Worm (Caenorhabditis elegans) whole organism, mixed stage, embryonic: Measurements from ENCODE around the gene his-38.

Experiments used
- M03D4.4 ChIP-seq: sonication (generic microtip); optimal IDR thresholded peaks from 2 replicates; lab custom pipeline; 2017; ENCODE audit warnings: mild to moderate bottlenecking, missing genetic modification characterization, missing compliant biosample characterization
- bed-3 ChIP-seq: fragments of 200-800 bp; sonication (Bioruptor generic); optimal IDR thresholded peaks from 3 replicates; lab custom pipeline; 2018; ENCODE audit warnings: mild to moderate bottlenecking, missing genetic modification characterization, moderate library complexity, missing compliant biosample characterization
- blmp-1 ChIP-seq: fragments of 150-350 bp; optimal IDR thresholded peaks from 2 replicates; lab custom pipeline; 2014; ENCODE audit warnings: missing biosample characterization, missing genetic modification characterization
- ceh-39 ChIP-seq: fragments of 150-350 bp; optimal IDR thresholded peaks from 2 replicates; lab custom pipeline; 2014; ENCODE audit warnings: missing biosample characterization, missing genetic modification characterization
- ceh-43 ChIP-seq: fragments of 200-800 bp; sonication (Bioruptor generic); optimal IDR thresholded peaks from 2 replicates; lab custom pipeline; 2018; ENCODE audit warnings: mild to moderate bottlenecking, missing genetic modification characterization, moderate library complexity, missing compliant biosample characterization
- ceh-83 ChIP-seq: fragments of 200-800 bp; sonication (Bioruptor generic); optimal IDR thresholded peaks from 2 replicates; lab custom pipeline; 2018; ENCODE audit warnings: mild to moderate bottlenecking, missing genetic modification characterization, missing compliant biosample characterization
- ces-1 ChIP-seq: fragments of 150-350 bp; optimal IDR thresholded peaks from 2 replicates; lab custom pipeline; 2014; ENCODE audit warnings: missing biosample characterization, missing genetic modification reagents, missing genetic modification characterization
- cnd-1 ChIP-seq: fragments of 200-800 bp; sonication (Bioruptor generic); optimal IDR thresholded peaks from 2 replicates; lab custom pipeline; 2018; ENCODE audit warnings: mild to moderate bottlenecking, missing genetic modification characterization, missing compliant biosample characterization
- drap-1 ChIP-seq: fragments of 200-800 bp; sonication (Bioruptor generic); optimal IDR thresholded peaks from 3 replicates; lab custom pipeline; 2018; ENCODE audit warnings: mild to moderate bottlenecking, missing genetic modification characterization, missing compliant biosample characterization
- elt-1 ChIP-seq: sonication (generic microtip); optimal IDR thresholded peaks from 2 replicates; lab custom pipeline; 2017; ENCODE audit warnings: missing genetic modification characterization, mild to moderate bottlenecking, missing compliant biosample characterization, antibody characterized with exemption, moderate library complexity, borderline replicate concordance; ENCODE audit not compliant: insufficient read depth
- elt-3 ChIP-seq: fragments of 150-350 bp; optimal IDR thresholded peaks from 2 replicates; lab custom pipeline; 2014; ENCODE audit warnings: missing biosample characterization, missing genetic modification characterization
- flh-1 ChIP-seq: fragments of 200-800 bp; sonication (Bioruptor generic); optimal IDR thresholded peaks from 2 replicates; lab custom pipeline; 2018; ENCODE audit warnings: mild to moderate bottlenecking, missing genetic modification characterization, moderate library complexity, missing compliant biosample characterization
- ham-2 ChIP-seq: fragments of 200-800 bp; sonication (Bioruptor generic); optimal IDR thresholded peaks from 2 replicates; lab custom pipeline; 2018; ENCODE audit warnings: mild to moderate bottlenecking, missing genetic modification characterization, missing compliant biosample characterization
- hlh-1 ChIP-seq: fragments of 150-350 bp; optimal IDR thresholded peaks from 2 replicates; lab custom pipeline; 2014; ENCODE audit warnings: missing biosample characterization, missing genetic modification reagents, missing genetic modification characterization
- lin-13 ChIP-seq: fragments of 150-350 bp; optimal IDR thresholded peaks from 2 replicates; lab custom pipeline; 2014; ENCODE audit warnings: missing biosample characterization, missing genetic modification characterization
- lin-32 ChIP-seq: fragments of 200-800 bp; sonication (Bioruptor generic); optimal IDR thresholded peaks from 2 replicates; lab custom pipeline; 2018; ENCODE audit warnings: mild to moderate bottlenecking, missing genetic modification characterization, missing compliant biosample characterization
- lsy-2 ChIP-seq: fragments of 150-350 bp; optimal IDR thresholded peaks from 2 replicates; lab custom pipeline; 2014; ENCODE audit warnings: missing biosample characterization, missing genetic modification characterization
- mab-5 ChIP-seq: fragments of 150-350 bp; optimal IDR thresholded peaks from 2 replicates; lab custom pipeline; 2014; ENCODE audit warnings: missing biosample characterization, missing genetic modification characterization
- mep-1 ChIP-seq: fragments of 150-350 bp; optimal IDR thresholded peaks from 2 replicates; lab custom pipeline; 2017; ENCODE audit warnings: missing biosample characterization, missing genetic modification reagents, missing genetic modification characterization, inconsistent platforms
- mls-2 ChIP-seq: sonication (generic microtip); optimal IDR thresholded peaks from 2 replicates; lab custom pipeline; 2016; ENCODE audit warnings: mild to moderate bottlenecking, missing genetic modification characterization, moderate library complexity, missing compliant biosample characterization
- nhr-12 ChIP-seq: fragments of 150-350 bp; optimal IDR thresholded peaks from 2 replicates; lab custom pipeline; 2014; ENCODE audit warnings: missing biosample characterization, missing genetic modification characterization
- nhr-2 ChIP-seq: fragments of 150-350 bp; optimal IDR thresholded peaks from 2 replicates; lab custom pipeline; 2014; ENCODE audit warnings: missing biosample characterization, missing genetic modification characterization
- nhr-237 ChIP-seq: fragments of 150-350 bp; optimal IDR thresholded peaks from 2 replicates; lab custom pipeline; 2014; ENCODE audit warnings: missing biosample characterization, missing genetic modification characterization
- nhr-28 ChIP-seq: fragments of 150-350 bp; optimal IDR thresholded peaks from 2 replicates; lab custom pipeline; 2014; ENCODE audit warnings: missing biosample characterization, missing genetic modification characterization
- nhr-76 ChIP-seq: sonication (generic microtip); optimal IDR thresholded peaks from 2 replicates; lab custom pipeline; 2017; ENCODE audit warnings: missing biosample characterization, missing genetic modification characterization
- pha-4 ChIP-seq: fragments of 150-350 bp; optimal IDR thresholded peaks from 2 replicates; lab custom pipeline; 2018; ENCODE audit warnings: missing biosample characterization, missing genetic modification reagents, missing genetic modification characterization
- sem-2 ChIP-seq: fragments of 200-800 bp; sonication (Bioruptor generic); optimal IDR thresholded peaks from 2 replicates; lab custom pipeline; 2018; ENCODE audit warnings: mild to moderate bottlenecking, missing genetic modification characterization, missing compliant biosample characterization
- snpc-4 ChIP-seq: fragments of 150-350 bp; optimal IDR thresholded peaks from 2 replicates; lab custom pipeline; 2014; ENCODE audit warnings: missing biosample characterization, missing genetic modification characterization
- sptf-1 ChIP-seq: sonication (generic microtip); optimal IDR thresholded peaks from 2 replicates; lab custom pipeline; 2017; ENCODE audit warnings: mild to moderate bottlenecking, missing genetic modification characterization, moderate library complexity, missing compliant biosample characterization
- tbx-8 ChIP-seq: fragments of 200-800 bp; sonication (Bioruptor generic); optimal IDR thresholded peaks from 2 replicates; lab custom pipeline; 2018; ENCODE audit warnings: mild to moderate bottlenecking, missing genetic modification characterization, moderate library complexity, missing compliant biosample characterization
- unc-120 ChIP-seq: sonication (generic microtip); optimal IDR thresholded peaks from 2 replicates; lab custom pipeline; 2017; ENCODE audit warnings: missing genetic modification characterization, missing compliant biosample characterization; ENCODE audit not compliant: poor library complexity, severe bottlenecking
- unc-39 ChIP-seq: fragments of 150-350 bp; optimal IDR thresholded peaks from 2 replicates; lab custom pipeline; 2014; ENCODE audit warnings: missing biosample characterization, missing genetic modification characterization
- unc-62 ChIP-seq: fragments of 150-350 bp; optimal IDR thresholded peaks from 2 replicates; lab custom pipeline; 2014; ENCODE audit warnings: missing biosample characterization, missing genetic modification reagents, missing genetic modification characterization
- zip-8 ChIP-seq: fragments of 150-350 bp; optimal IDR thresholded peaks from 2 replicates; lab custom pipeline; 2014; ENCODE audit warnings: missing biosample characterization, missing genetic modification characterization
- ztf-11 ChIP-seq: fragments of 150-350 bp; optimal IDR thresholded peaks from 2 replicates; lab custom pipeline; 2014; ENCODE audit warnings: missing biosample characterization, missing genetic modification characterization

his-38 gene

DNA sequence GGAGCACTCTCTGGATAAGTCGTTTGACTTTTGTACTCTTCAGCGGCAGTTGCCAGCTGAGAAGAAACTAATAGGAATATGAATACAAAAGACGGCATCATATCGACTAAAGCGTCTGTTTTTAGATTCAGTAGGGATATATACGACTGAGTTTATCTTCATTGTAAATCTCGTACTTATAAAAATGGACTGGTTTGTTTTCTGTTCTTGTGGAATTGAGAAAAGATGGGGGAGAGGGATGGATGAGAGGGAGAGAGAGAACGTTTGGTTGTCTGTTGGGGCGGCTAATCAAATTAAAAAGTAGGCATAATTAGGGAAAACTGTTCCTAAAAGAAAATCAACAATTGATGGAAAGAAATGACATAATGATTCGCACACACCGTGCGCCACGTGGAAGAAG lies 40.3 kb downstream of the his-38 start, which contains the start of gene grd-7:
grd-7 (minus strand) TSS at position 101 of the 400 bp plus-strand sequence.
- TF ChIP-seq sem-2 (GFP tag; lab: Kevin White, UChicago) (no peak), flh-1 (no peak), ham-2 (GFP tag; lab: Kevin White, UChicago) (no peak)

DNA sequence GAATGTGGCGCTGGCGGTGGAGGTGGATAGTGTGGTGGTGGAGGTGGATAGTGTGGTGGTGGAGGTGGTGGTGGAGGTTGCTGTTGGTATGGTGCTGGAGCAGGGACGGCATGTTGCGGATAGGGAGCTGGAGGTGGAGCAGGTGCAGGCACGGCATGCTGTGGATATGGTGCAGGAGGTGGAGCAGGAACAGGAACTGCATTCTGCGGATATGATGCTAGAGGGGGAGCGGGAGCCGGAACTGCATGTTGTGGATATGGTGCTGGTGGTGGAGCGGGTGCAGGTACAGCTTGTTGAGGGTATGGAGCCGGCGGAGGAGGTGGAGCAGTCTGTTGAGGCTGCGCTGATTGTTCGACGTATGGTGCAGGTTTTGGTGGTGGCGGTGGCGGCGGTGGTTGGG lies 40.7 kb downstream of the his-38 start:
- TF ChIP-seq lin-32 (GFP tag; lab: Kevin White, UChicago) (no peak), drap-1 (GFP tag; lab: Kevin White, UChicago) (peak; percentile 20), mls-2 (tag; lab: Kevin White, UChicago) (peak; percentile 11)

DNA sequence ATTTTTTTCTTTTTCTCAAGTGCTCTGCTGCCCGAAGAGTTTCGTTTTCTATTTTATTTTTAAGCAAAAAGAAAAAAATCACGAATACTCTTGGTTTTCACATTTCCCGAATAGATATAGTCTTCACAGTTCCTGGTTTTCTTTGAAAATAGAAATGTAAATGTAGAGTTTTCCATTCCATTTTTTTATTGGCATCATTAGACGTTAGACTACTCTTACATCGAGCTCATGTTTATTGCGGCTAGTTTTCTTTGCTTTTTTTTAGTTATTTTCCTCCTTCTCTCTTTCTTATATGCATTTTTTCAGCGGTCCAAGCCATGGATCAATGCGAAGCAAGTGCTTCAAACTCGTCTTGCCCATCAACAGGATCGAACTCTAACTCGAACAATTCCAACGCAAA lies 44.3 kb downstream of the his-38 start, which contains the start of gene F46H5.2:
F46H5.2 (plus strand) TSS at position 301 of the 400 bp plus-strand sequence.
- TF ChIP-seq ces-1 = no peak
- TF ChIP-seq sptf-1 (tag; lab: Kevin White, UChicago) = no peak
- TF ChIP-seq nhr-2 (tag; lab: Kevin White, UChicago) = no peak
- no peak for TF ChIP-seq tbx-8 (GFP tag; lab: Kevin White, UChicago)
- TF ChIP-seq mls-2 (tag; lab: Kevin White, UChicago) = no peak
- no peak for TF ChIP-seq ztf-11 (tag; lab: Kevin White, UChicago)
- TF ChIP-seq ham-2 (GFP tag; lab: Kevin White, UChicago) = no peak
- no peak for TF ChIP-seq nhr-12
- no peak for TF ChIP-seq snpc-4
- TF ChIP-seq zip-8 (tag; lab: Kevin White, UChicago) = no peak
- TF ChIP-seq cnd-1 = no peak
- TF ChIP-seq nhr-76 (tag; lab: Kevin White, UChicago) = no peak
- no peak for TF ChIP-seq lin-32 (GFP tag; lab: Kevin White, UChicago)

DNA sequence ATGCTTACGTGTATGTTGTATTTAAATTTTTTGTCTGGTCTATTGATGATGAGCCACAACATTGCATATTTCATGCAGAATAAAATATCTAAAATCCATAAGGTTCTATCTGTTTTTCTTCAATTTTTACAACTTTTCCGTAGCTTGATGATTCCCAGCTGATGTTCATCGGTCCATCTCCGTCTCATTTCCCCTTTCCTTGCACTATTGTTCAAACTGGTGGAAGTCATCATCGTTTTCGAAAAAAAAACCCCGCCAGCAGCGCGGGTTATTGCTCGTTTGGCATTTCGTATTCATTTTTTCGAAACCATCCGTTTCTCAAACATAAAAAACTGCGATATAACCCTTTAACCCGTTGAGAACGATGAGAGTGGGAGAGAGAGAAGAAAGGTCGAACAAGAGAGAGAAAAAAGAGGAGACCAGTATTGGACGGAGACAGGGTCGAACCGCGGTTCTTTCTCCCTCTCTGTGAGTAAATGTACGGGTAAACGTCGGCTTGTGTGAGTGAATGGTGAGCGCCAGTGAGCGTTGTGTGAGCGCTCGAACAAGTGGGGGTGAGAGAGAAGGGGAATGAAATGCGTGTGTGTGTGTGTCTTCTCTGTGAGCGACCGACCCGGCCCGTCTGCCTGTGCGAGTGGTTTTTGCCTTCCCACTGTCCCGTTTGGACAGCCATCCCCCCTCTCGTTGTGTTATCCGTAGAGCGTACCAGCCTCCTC lies 44.9 kb downstream of the his-38 start:
- peak; percentile 76 for TF ChIP-seq ham-2 (GFP tag; lab: Kevin White, UChicago)
- no peak for TF ChIP-seq zip-8 (tag; lab: Kevin White, UChicago)
- TF ChIP-seq M03D4.4 (tag; lab: Kevin White, UChicago) = peak; percentile 61
- TF ChIP-seq snpc-4 = no peak
- TF ChIP-seq pha-4 = peak; percentile 69
- peak; percentile 86 for TF ChIP-seq unc-39 (tag; lab: Kevin White, UChicago)
- TF ChIP-seq cnd-1 = peak; percentile 11
- TF ChIP-seq unc-120 (tag; lab: Kevin White, UChicago) = peak; percentile 81
- TF ChIP-seq elt-1 (tag; lab: Kevin White, UChicago) = peak; percentile 31
- no peak for TF ChIP-seq bed-3
- no peak for TF ChIP-seq sem-2 (GFP tag; lab: Kevin White, UChicago)
- TF ChIP-seq ztf-11 (tag; lab: Kevin White, UChicago) = peak; percentile 73
- peak; percentile 77 for TF ChIP-seq lin-13 (tag; lab: Kevin White, UChicago)
- TF ChIP-seq mab-5 (tag; lab: Kevin White, UChicago) = no peak
- peak; percentile 68 for TF ChIP-seq nhr-237 (tag; lab: Kevin White, UChicago)
- no peak for TF ChIP-seq lsy-2 (tag; lab: Kevin White, UChicago)
- TF ChIP-seq mls-2 (tag; lab: Kevin White, UChicago) = peak; percentile 74
- TF ChIP-seq ceh-43 = peak; percentile 3
- TF ChIP-seq ces-1 = peak; percentile 39
- peak; percentile 78 for TF ChIP-seq unc-62 (GFP tag; lab: Kevin White, UChicago)
- TF ChIP-seq tbx-8 (GFP tag; lab: Kevin White, UChicago) = no peak
- no peak for TF ChIP-seq elt-3 (tag; lab: Kevin White, UChicago)
- peak; percentile 55 for TF ChIP-seq nhr-2 (tag; lab: Kevin White, UChicago)
- peak; percentile 3 for TF ChIP-seq ceh-39 (tag; lab: Kevin White, UChicago)
- no peak for TF ChIP-seq nhr-76 (tag; lab: Kevin White, UChicago)
- TF ChIP-seq drap-1 (GFP tag; lab: Kevin White, UChicago) = peak; percentile 67
- TF ChIP-seq nhr-28 = no peak
- peak; percentile 15 for TF ChIP-seq ceh-83 (GFP tag; lab: Kevin White, UChicago)
- TF ChIP-seq lin-32 (GFP tag; lab: Kevin White, UChicago) = peak; percentile 54
- TF ChIP-seq blmp-1 (tag; lab: Kevin White, UChicago) = no peak
- peak; percentile 43 for TF ChIP-seq mep-1 (tag; lab: Kevin White, UChicago)
- TF ChIP-seq flh-1 = no peak
- no peak for TF ChIP-seq nhr-12
- TF ChIP-seq sptf-1 (tag; lab: Kevin White, UChicago) = peak; percentile 72
- TF ChIP-seq hlh-1 (tag; lab: Kevin White, UChicago) = peak; percentile 65
